Fruit fly (Drosophila melanogaster): ENCODE data around the gene LKRSDH.

LKRSDH gene

dm6 chr2L:7782788-7783401, 12.9 kb downstream of the LKRSDH start, which contains the start of gene Brd7-9 (continued):
- TF ChIP-seq CG15269 (tag; optimal IDR thresholded peaks at IDR 0.05) (peak; percentile 74), fru (optimal IDR thresholded peaks at IDR 0.05) (no peak), Dip3 (GFP tag; optimal IDR thresholded peaks at IDR 0.05) (peak; percentile 23), CG14050 (GFP tag; IDR thresholded peaks at IDR 0.05) (peak; percentile 77), CG13624 (GFP tag; optimal IDR thresholded peaks at IDR 0.05) (peak; percentile 64), scrt (GFP tag; optimal IDR thresholded peaks at IDR 0.05) (peak; percentile 44), CG1647 (GFP tag; optimal IDR thresholded peaks at IDR 0.05) (no peak), maf-S (GFP tag; optimal IDR thresholded peaks at IDR 0.05) (peak; percentile 25), crc (GFP tag; optimal IDR thresholded peaks at IDR 0.05) (no peak), cad (GFP tag; optimal IDR thresholded peaks at IDR 0.05) (no peak), her (GFP tag; optimal IDR thresholded peaks at IDR 0.05) (peak; percentile 34), Eip74EF (GFP tag; optimal IDR thresholded peaks at IDR 0.05) (peak in 1 of 2 experiments; percentile 64), Ssrp (tag; optimal IDR thresholded peaks at IDR 0.05) (peak; percentile 65), gt (GFP tag; IDR thresholded peaks at IDR 0.05) (no peak), CG14860 (GFP tag; IDR thresholded peaks at IDR 0.05; ENCODE audit: partially characterized antibody) (0 out of 3 replicates have a peak, but pooled peaks have one; percentile 31), gce (GFP tag; IDR thresholded peaks at IDR 0.05) (peak; percentile 70; the same call in 1 of the 3 replicates), Med (GFP tag) (peak; percentile 93), CG10321 (GFP tag; IDR thresholded peaks at IDR 0.05) (peak; percentile 63; the same call in 1 of the 2 replicates), NK7.1 (GFP tag; optimal IDR thresholded peaks at IDR 0.05) (peak; percentile 73), Atf3 (GFP tag; optimal IDR thresholded peaks at IDR 0.05) (peak; percentile 28), CG13296 (GFP tag; optimal IDR thresholded peaks at IDR 0.05) (peak; percentile 70), CG32767 (GFP tag; IDR thresholded peaks at IDR 0.05) (peak; percentile 76), onecut (GFP tag; IDR thresholded peaks at IDR 0.05) (peak; percentile 73), CG11093 (GFP tag; IDR thresholded peaks at IDR 0.05) (peak; percentile 59; the same call in 1 of the 3 replicates), dimm (GFP tag; IDR thresholded peaks at IDR 0.05) (no peak), lov (optimal IDR thresholded peaks at IDR 0.05) (no peak), lov (GFP tag; IDR thresholded peaks at IDR 0.05) (peak; percentile 74; the same call in 2 of the 3 replicates), cas (GFP tag; IDR thresholded peaks at IDR 0.05) (peak; percentile 59), CG4424 (GFP tag; optimal IDR thresholded peaks at IDR 0.05) (peak; percentile 73), Hsf (GFP tag; optimal IDR thresholded peaks at IDR 0.05) (peak; percentile 55), sima (GFP tag; optimal IDR thresholded peaks at IDR 0.05) (no peak), dan (GFP tag; IDR thresholded peaks at IDR 0.05) (no peak), CG10979 (tag; optimal IDR thresholded peaks at IDR 0.05) (peak; percentile 73), tx (GFP tag; optimal IDR thresholded peaks at IDR 0.05) (no peak), insv (GFP tag; optimal IDR thresholded peaks at IDR 0.05) (no peak), repo (GFP tag; optimal IDR thresholded peaks at IDR 0.05) (peak; percentile 15), bigmax (GFP tag; optimal IDR thresholded peaks at IDR 0.05) (no peak), CG32772 (GFP tag; IDR thresholded peaks at IDR 0.05) (peak; percentile 65), CG11398 (GFP tag; optimal IDR thresholded peaks at IDR 0.05) (no peak), CG18764 (GFP tag; optimal IDR thresholded peaks at IDR 0.05) (peak; percentile 43), jing (GFP tag; optimal IDR thresholded peaks at IDR 0.05) (peak; percentile 28), CG31441 (GFP tag; IDR thresholded peaks at IDR 0.05) (peak; percentile 64), sens-2 (GFP tag; IDR thresholded peaks at IDR 0.05) (peak; percentile 74; the same call in 1 of the 2 replicates), bbx (GFP tag; IDR thresholded peaks at IDR 0.05; ENCODE audit: partially characterized antibody) (peak; percentile 56; the same call in 1 of the 2 replicates), Stat92E (GFP tag; optimal IDR thresholded peaks at IDR 0.05) (peak in 1 of 3 experiments; percentile 56), oc (tag; optimal IDR thresholded peaks at IDR 0.05) (no peak), CG30020 (tag; optimal IDR thresholded peaks at IDR 0.05) (peak; percentile 31), zfh2 (GFP tag; optimal IDR thresholded peaks at IDR 0.05) (no peak), tin (GFP tag; optimal IDR thresholded peaks at IDR 0.05) (peak; percentile 73), HmgZ (tag; optimal IDR thresholded peaks at IDR 0.05) (peak; percentile 74), Blimp-1 (GFP tag; optimal IDR thresholded peaks at IDR 0.05) (peak; percentile 71)
